Fruit fly (Drosophila melanogaster): ENCODE measurements around the gene Pka-R1.

dm6 chr3L:20826950-20827910, 11.3 kb downstream of the Pka-R1 start:
- no peak for TF ChIP-seq CG34406 (GFP tag; optimal IDR thresholded peaks at IDR 0.05)
- TF ChIP-seq CG6854 (GFP tag; optimal IDR thresholded peaks at IDR 0.05): no peak
- no peak for TF ChIP-seq CG9139 (GFP tag; optimal IDR thresholded peaks at IDR 0.05)
- TF ChIP-seq Lpt (GFP tag; optimal IDR thresholded peaks at IDR 0.05): no peak
- no peak for TF ChIP-seq CG1621 (tag; optimal IDR thresholded peaks at IDR 0.05)
- TF ChIP-seq Hr39 (GFP tag; optimal IDR thresholded peaks at IDR 0.05): peak; percentile 35
- peak; percentile 38 for TF ChIP-seq OdsH (GFP tag; optimal IDR thresholded peaks at IDR 0.05)
- TF ChIP-seq Hr38 (GFP tag; optimal IDR thresholded peaks at IDR 0.05): no peak
- TF ChIP-seq CG11902 (GFP tag; optimal IDR thresholded peaks at IDR 0.05): no peak
